Worm (Caenorhabditis elegans): Measurements from ENCODE around the gene par-4.
A peak's percentile ranks its signal among the peaks of the same experiment; 100 is the strongest.

Gene par-4

DNA sequence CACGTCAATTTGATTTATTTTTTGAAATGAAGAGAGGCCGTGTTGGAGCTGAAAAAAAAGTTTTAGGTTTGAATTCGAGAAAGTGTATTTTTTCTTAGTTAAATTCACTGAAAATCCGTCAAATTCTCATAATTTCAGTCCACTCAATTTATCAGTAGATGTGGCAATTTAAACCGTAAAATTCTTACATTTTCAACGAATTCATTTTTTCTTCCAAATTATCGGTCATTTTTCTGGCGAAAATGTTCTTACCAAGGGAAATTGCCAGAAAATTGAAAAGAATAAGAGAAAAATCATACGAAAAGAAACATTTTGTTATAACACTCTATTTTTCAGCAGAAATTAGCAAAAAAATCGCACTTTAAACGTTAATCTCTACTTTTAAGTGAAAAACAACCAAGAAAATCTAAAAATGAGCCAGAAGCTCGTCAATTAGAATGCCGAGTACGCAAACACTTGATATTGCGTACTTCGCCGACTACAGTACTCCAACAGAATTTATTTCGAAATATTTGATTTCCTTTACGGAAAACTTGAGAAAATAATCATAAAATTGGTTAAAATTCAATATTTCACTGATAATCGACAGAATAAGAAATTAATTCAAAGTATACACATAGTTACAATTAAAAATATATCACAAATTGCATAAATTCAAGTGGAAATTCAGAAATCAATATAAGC is 13.2 kb upstream of the par-4 start, which contains the start of gene fbxa-106 (continued):
- TF ChIP-seq mcd-1 (GFP tag; IDR thresholded peaks at IDR 0.05) (peak; percentile 27; the same call in 1 of the 2 replicates), nhr-80 (tag; optimal IDR thresholded peaks at IDR 0.05) (no peak), efl-1 (GFP tag; optimal IDR thresholded peaks at IDR 0.05) (peak; percentile 16), aptf-3 (GFP tag; IDR thresholded peaks at IDR 0.05) (0 out of 2 replicates have a peak, but pooled peaks have one; percentile 69), madf-8 (GFP tag; conservative IDR thresholded peaks at IDR 0.05) (no peak), egl-18 (GFP tag; IDR thresholded peaks at IDR 0.05) (0 out of 2 replicates have a peak, but pooled peaks have one; percentile 14), snpc-1.1 (tag; optimal IDR thresholded peaks at IDR 0.05; ENCODE audit: insufficient read depth) (peak; percentile 25), F57C9.4 (tag; optimal IDR thresholded peaks at IDR 0.05) (no peak), snpc-1.3 (tag; optimal IDR thresholded peaks at IDR 0.05; ENCODE audit: insufficient read depth) (no peak), cebp-2 (GFP tag; IDR thresholded peaks at IDR 0.05) (no peak), cebp-1 (GFP tag; IDR thresholded peaks at IDR 0.05) (no peak), cebp-1 (tag; optimal IDR thresholded peaks at IDR 0.05) (peak; percentile 60), ztf-18 (tag; optimal IDR thresholded peaks at IDR 0.05) (no peak), athp-1 (tag; optimal IDR thresholded peaks at IDR 0.05) (peak; percentile 48), pbrm-1 (GFP tag; IDR thresholded peaks at IDR 0.05) (peak; percentile 48), hlh-26 (GFP tag; conservative IDR thresholded peaks at IDR 0.05) (no peak), Y95B8A.8 (GFP tag; IDR thresholded peaks at IDR 0.05) (peak; percentile 66; the same call in 1 of the 2 replicates), zim-3 (tag; optimal IDR thresholded peaks at IDR 0.05) (no peak), die-1 (tag; optimal IDR thresholded peaks at IDR 0.05) (no peak), rec-8 (tag; optimal IDR thresholded peaks at IDR 0.05) (no peak), mel-28 (tag; optimal IDR thresholded peaks at IDR 0.05; ENCODE audit: borderline replicate concordance) (no peak), attf-5 (GFP tag; optimal IDR thresholded peaks at IDR 0.05) (no peak), gei-17 (GFP tag; optimal IDR thresholded peaks at IDR 0.05) (no peak), bed-2 (GFP tag; IDR thresholded peaks at IDR 0.05) (no peak), egl-44 (GFP tag; IDR thresholded peaks at IDR 0.05) (0 out of 2 replicates have a peak, but pooled peaks have one; percentile 26), D2030.7 (GFP tag; IDR thresholded peaks at IDR 0.05) (peak; percentile 61), nfya-1 (tag; optimal IDR thresholded peaks at IDR 0.05; ENCODE audit: borderline replicate concordance, insufficient read depth) (no peak), attf-3 (GFP tag; conservative IDR thresholded peaks at IDR 0.05) (no peak), madf-6 (GFP tag; IDR thresholded peaks at IDR 0.05) (peak; percentile 62), hrde-1 (tag; optimal IDR thresholded peaks at IDR 0.05; ENCODE audit: borderline replicate concordance) (no peak)

DNA sequence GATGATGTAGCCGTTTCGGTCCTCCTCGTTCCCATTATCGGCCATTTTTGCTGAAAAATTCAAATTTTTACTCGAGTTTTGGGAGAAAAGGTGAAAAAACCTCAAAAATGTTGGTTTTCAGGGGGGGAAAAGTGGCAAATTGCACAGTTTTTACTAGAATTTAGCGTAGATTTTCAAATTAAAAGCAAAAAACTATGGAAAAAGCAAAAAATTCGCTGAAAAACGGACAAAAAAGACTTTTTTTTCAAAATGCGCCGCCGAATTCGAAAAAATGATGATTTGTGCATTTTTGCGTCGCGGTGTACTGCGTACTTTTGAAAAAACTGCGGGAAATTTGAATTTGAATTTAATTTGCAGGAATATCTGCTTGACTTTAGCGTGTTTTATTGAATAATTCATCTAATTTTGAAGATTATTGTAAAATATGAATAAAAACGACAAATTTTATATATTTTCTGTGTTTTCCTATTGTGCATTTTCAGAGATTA is 12.3 kb upstream of the par-4 start, which contains the start of gene Y59A8B.12:
Y59A8B.12 (minus strand) TSS at position 51 of the 488 bp plus-strand sequence.
- TF ChIP-seq lin-26 (GFP tag; IDR thresholded peaks at IDR 0.05) (no peak), efl-1 (GFP tag; optimal IDR thresholded peaks at IDR 0.05) (peak; percentile 27), lin-54 (GFP tag; optimal IDR thresholded peaks at IDR 0.05) (peak; percentile 54)

DNA sequence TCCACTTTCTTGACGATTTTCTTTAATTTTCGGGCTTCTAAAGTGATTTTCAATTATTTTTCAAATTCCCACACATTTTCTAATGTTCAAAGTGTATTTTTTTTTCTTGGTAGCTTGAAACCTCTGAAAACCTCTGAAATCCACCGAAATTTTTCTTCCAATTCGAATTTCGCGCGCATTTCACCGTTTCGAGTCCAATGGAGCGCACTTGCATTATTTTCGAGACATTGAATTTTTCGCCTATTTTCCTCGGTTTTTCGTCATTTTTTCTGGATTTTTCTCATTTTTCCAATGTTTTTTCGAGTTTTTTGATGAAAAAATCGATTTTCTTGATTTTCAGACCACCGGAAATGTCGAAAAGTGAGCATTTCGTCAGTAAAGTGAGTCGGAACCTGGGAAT is 11.7 kb upstream of the par-4 start, which contains the start of gene slr-2:
slr-2 (plus strand) TSS at position 341 of the 400 bp plus-strand sequence.
- TF ChIP-seq ceh-27 (GFP tag; optimal IDR thresholded peaks at IDR 0.05) = no peak
- TF ChIP-seq hrde-1 (tag; optimal IDR thresholded peaks at IDR 0.05; ENCODE audit: borderline replicate concordance) = no peak
- TF ChIP-seq dpff-1 (tag; optimal IDR thresholded peaks at IDR 0.05) = no peak
- peak; percentile 13 for TF ChIP-seq lin-40 (tag; optimal IDR thresholded peaks at IDR 0.05)
- TF ChIP-seq efl-1 (GFP tag; optimal IDR thresholded peaks at IDR 0.05) = peak; percentile 84
- peak; percentile 96 for TF ChIP-seq mcd-1 (GFP tag; IDR thresholded peaks at IDR 0.05)
- no peak for TF ChIP-seq F55B11.4 (tag; optimal IDR thresholded peaks at IDR 0.05; ENCODE audit: borderline replicate concordance, insufficient read depth)
- TF ChIP-seq hmg-1.2 (GFP tag; IDR thresholded peaks at IDR 0.05) = no peak
- TF ChIP-seq lin-54 (GFP tag; optimal IDR thresholded peaks at IDR 0.05) = peak; percentile 91
- TF ChIP-seq C06A6.2 (GFP tag; conservative IDR thresholded peaks at IDR 0.05) = no peak
- peak in 2 of 3 experiments; percentile 33 to 88 for TF ChIP-seq lin-35 (GFP tag; optimal IDR thresholded peaks at IDR 0.05)
- TF ChIP-seq B0261.1 (tag; optimal IDR thresholded peaks at IDR 0.05) = no peak
- no peak for TF ChIP-seq ceh-91 (GFP tag; IDR thresholded peaks at IDR 0.05)
- no peak for TF ChIP-seq T07F8.4 (tag; optimal IDR thresholded peaks at IDR 0.05)
- TF ChIP-seq rcor-1 (GFP tag; IDR thresholded peaks at IDR 0.05) = no peak
- TF ChIP-seq attf-3 (GFP tag; conservative IDR thresholded peaks at IDR 0.05) = no peak
- TF ChIP-seq dpl-1 (GFP tag; optimal IDR thresholded peaks at IDR 0.05) = peak; percentile 69

Data from whole organism, young adult.